Fruit fly (Drosophila melanogaster) whole organism, embryonic: ENCODE results near the gene Kdm5.

Experiments
- Antp ChIP-seq: fragments of 200-800 bp; sonication (Bioruptor generic); optimal IDR thresholded peaks from 3 replicates; lab custom pipeline; 2016; ENCODE audit warnings: missing biosample characterization, missing genetic modification characterization
- Atf3 ChIP-seq: fragments of 200-800 bp; sonication (Bioruptor generic); optimal IDR thresholded peaks from 3 replicates; lab custom pipeline; 2016; ENCODE audit warnings: missing biosample characterization, missing genetic modification characterization
- Awh ChIP-seq: fragments of 200-800 bp; sonication (Bioruptor generic); IDR thresholded peaks from 2 replicates; pipeline ENCODE4, ENCODE4 v1.3.6; 2022; ENCODE audit warnings: missing biosample characterization, missing genetic modification characterization
- BEAF-32 ChIP-seq: fragments of 200-800 bp; sonication (Bioruptor generic); optimal IDR thresholded peaks from 3 replicates; lab custom pipeline; 2017; ENCODE audit warnings: missing biosample characterization, missing genetic modification characterization, mild to moderate bottlenecking, moderate library complexity, missing genetic modification reagents
- Blimp-1 ChIP-seq: fragments of 200-800 bp; sonication (Bioruptor generic); optimal IDR thresholded peaks from 3 replicates; lab custom pipeline; 2018; ENCODE audit warnings: missing biosample characterization, missing genetic modification characterization, mild to moderate bottlenecking, moderate library complexity, missing genetic modification reagents
- CG12659 ChIP-seq: fragments of 200-800 bp; sonication (Bioruptor generic); optimal IDR thresholded peaks from 3 replicates; lab custom pipeline; 2017; ENCODE audit warnings: mild to moderate bottlenecking, missing biosample characterization, missing genetic modification reagents, missing genetic modification characterization
- CG15479 ChIP-seq: fragments of 200-800 bp; sonication (Bioruptor generic); optimal IDR thresholded peaks from 3 replicates; lab custom pipeline; 2019; ENCODE audit warnings: missing biosample characterization, mild to moderate bottlenecking, missing genetic modification characterization, moderate library complexity
- CG17568 ChIP-seq: fragments of 200-800 bp; sonication (Bioruptor generic); optimal IDR thresholded peaks from 2 replicates; lab custom pipeline; 2018; ENCODE audit warnings: missing biosample characterization, mild to moderate bottlenecking, missing genetic modification characterization, moderate library complexity
- CG17612 ChIP-seq: fragments of 200-800 bp; sonication (Bioruptor generic); IDR thresholded peaks from 2 replicates; pipeline ENCODE4 v1.3.6; 2022; ENCODE audit warnings: missing biosample characterization, missing genetic modification characterization
- CG2678 ChIP-seq: fragments of 200-800 bp; sonication (Bioruptor generic); optimal IDR thresholded peaks from 3 replicates; lab custom pipeline; 2019; ENCODE audit warnings: missing biosample characterization, mild to moderate bottlenecking, missing genetic modification characterization, moderate library complexity
- CG32532 ChIP-seq: fragments of 200-800 bp; sonication (Bioruptor generic); IDR thresholded peaks from 2 replicates; pipeline ENCODE4 v1.3.6; 2022; ENCODE audit warnings: missing biosample characterization, missing genetic modification characterization
- CG32767 ChIP-seq: fragments of 200-800 bp; sonication (Bioruptor generic); IDR thresholded peaks from 2 replicates; pipeline ENCODE4 v1.3.6; 2022; ENCODE audit warnings: missing biosample characterization, missing genetic modification characterization
- CG33557 ChIP-seq: fragments of 200-800 bp; sonication (Bioruptor generic); optimal IDR thresholded peaks from 2 replicates; lab custom pipeline; 2019; ENCODE audit warnings: missing biosample characterization, mild to moderate bottlenecking, missing genetic modification characterization, moderate library complexity
- CG34224 ChIP-seq: fragments of 200-800 bp; sonication (Bioruptor generic); IDR thresholded peaks from 3 replicates; pipeline ENCODE4 v1.3.6; 2022; ENCODE audit warnings: missing biosample characterization, missing genetic modification characterization; ENCODE audit not compliant: partially characterized antibody
- CG3995 ChIP-seq: fragments of 200-800 bp; sonication (Bioruptor generic); optimal IDR thresholded peaks from 3 replicates; lab custom pipeline; 2016; ENCODE audit warnings: missing biosample characterization, missing genetic modification characterization
- CG42726 ChIP-seq: fragments of 200-800 bp; sonication (Bioruptor generic); IDR thresholded peaks from 2 replicates; pipeline ENCODE4 v1.3.6; 2022; ENCODE audit warnings: missing biosample characterization, missing genetic modification characterization; ENCODE audit not compliant: partially characterized antibody
- CG4707 ChIP-seq: fragments of 200-800 bp; sonication (Bioruptor generic); optimal IDR thresholded peaks from 2 replicates; lab custom pipeline; 2018; ENCODE audit warnings: missing biosample characterization, mild to moderate bottlenecking, missing genetic modification characterization, moderate library complexity
- CG6765 ChIP-seq: fragments of 200-800 bp; sonication (Bioruptor generic); optimal IDR thresholded peaks from 3 replicates; lab custom pipeline; 2017; ENCODE audit warnings: missing biosample characterization, mild to moderate bottlenecking, missing genetic modification characterization
- CG7839 ChIP-seq: fragments of 200-800 bp; sonication (Bioruptor generic); optimal IDR thresholded peaks from 3 replicates; lab custom pipeline; 2018; ENCODE audit warnings: missing biosample characterization, mild to moderate bottlenecking, missing genetic modification characterization, moderate library complexity
- CG8478 ChIP-seq: fragments of >200 bp; optimal IDR thresholded peaks from 2 replicates; lab custom pipeline; 2018
- CG9817 ChIP-seq: fragments of 200-800 bp; sonication (Bioruptor generic); optimal IDR thresholded peaks from 2 replicates; lab custom pipeline; 2018; ENCODE audit warnings: missing biosample characterization, mild to moderate bottlenecking, missing genetic modification characterization, moderate library complexity
- Camta ChIP-seq: fragments of 200-800 bp; sonication (Bioruptor generic); optimal IDR thresholded peaks from 2 replicates; lab custom pipeline; 2016; ENCODE audit warnings: missing biosample characterization, missing genetic modification characterization
- Fer3 ChIP-seq: fragments of 200-800 bp; sonication (Bioruptor generic); optimal IDR thresholded peaks from 2 replicates; lab custom pipeline; 2018; ENCODE audit warnings: missing biosample characterization, mild to moderate bottlenecking, missing genetic modification characterization, moderate library complexity
- HLH4C ChIP-seq: fragments of 200-800 bp; sonication (Bioruptor generic); IDR thresholded peaks from 3 replicates; pipeline ENCODE4 v1.3.6; 2022; ENCODE audit warnings: missing biosample characterization, missing genetic modification characterization; ENCODE audit not compliant: partially characterized antibody
- HmgD ChIP-seq: fragments of 200-800 bp; sonication (Bioruptor generic); optimal IDR thresholded peaks from 3 replicates; lab custom pipeline; 2016; ENCODE audit warnings: missing biosample characterization, missing genetic modification characterization
- Max ChIP-seq: fragments of 200-800 bp; sonication (Bioruptor generic); optimal IDR thresholded peaks from 2 replicates; lab custom pipeline; 2016; ENCODE audit warnings: missing biosample characterization, mild to moderate bottlenecking, missing genetic modification characterization
- Sin3A ChIP-seq: fragments of >200 bp; optimal IDR thresholded peaks from 2 replicates; lab custom pipeline; 2018
- Six4 ChIP-seq: fragments of 200-800 bp; sonication (Bioruptor generic); optimal IDR thresholded peaks from 2 replicates; lab custom pipeline; 2016; ENCODE audit warnings: missing biosample characterization, missing genetic modification characterization
- abd-A ChIP-seq: fragments of 200-800 bp; sonication (Bioruptor generic); optimal IDR thresholded peaks from 3 replicates; lab custom pipeline; 2019; ENCODE audit warnings: missing biosample characterization, mild to moderate bottlenecking, missing genetic modification characterization, moderate library complexity
- ac ChIP-seq: fragments of 200-800 bp; sonication (Bioruptor generic); optimal IDR thresholded peaks from 3 replicates; lab custom pipeline; 2017; ENCODE audit warnings: missing biosample characterization, mild to moderate bottlenecking, missing genetic modification characterization
- amos ChIP-seq: fragments of 200-800 bp; sonication (Bioruptor generic); IDR thresholded peaks from 2 replicates; pipeline ENCODE4 v1.3.6; 2022; ENCODE audit warnings: missing biosample characterization, missing genetic modification characterization; ENCODE audit not compliant: partially characterized antibody
- bab2 ChIP-seq: fragments of 200-800 bp; sonication (Bioruptor generic); optimal IDR thresholded peaks from 2 replicates; lab custom pipeline; 2016; ENCODE audit warnings: missing biosample characterization, missing genetic modification characterization
- bowl ChIP-seq: fragments of 200-800 bp; sonication (Bioruptor generic); IDR thresholded peaks from 2 replicates; pipeline ENCODE4 v1.3.6; 2022; ENCODE audit warnings: missing biosample characterization, missing genetic modification characterization
- crc ChIP-seq: fragments of 200-800 bp; sonication (Bioruptor generic); optimal IDR thresholded peaks from 2 replicates; lab custom pipeline; 2016; ENCODE audit warnings: missing biosample characterization, missing genetic modification characterization
- dan ChIP-seq: fragments of 200-800 bp; sonication (Bioruptor generic); IDR thresholded peaks from 2 replicates; pipeline ENCODE4 v1.3.6; 2022; ENCODE audit warnings: missing biosample characterization, missing genetic modification characterization
- esg ChIP-seq: fragments of 200-800 bp; sonication (Bioruptor generic); conservative IDR thresholded peaks from 2 replicates; pipeline ENCODE4 v1.3.6; 2022; ENCODE audit warnings: missing biosample characterization, missing genetic modification characterization
- gfzf ChIP-seq: fragments of 200-800 bp; sonication (Bioruptor generic); optimal IDR thresholded peaks from 2 replicates; lab custom pipeline; 2016; ENCODE audit warnings: missing biosample characterization, mild to moderate bottlenecking, missing genetic modification characterization, moderate library complexity
- gsb-n ChIP-seq: fragments of 200-800 bp; sonication (Bioruptor generic); optimal IDR thresholded peaks from 3 replicates; lab custom pipeline; 2018; ENCODE audit warnings: missing biosample characterization, mild to moderate bottlenecking, missing genetic modification characterization
- hkb ChIP-seq, 2 experiments: fragments of 200-800 bp in 1 of 2; fragments of >200 bp in 1 of 2; sonication (Bioruptor generic) in 1 of 2; IDR thresholded peaks in 1 of 2; optimal IDR thresholded peaks in 1 of 2; 2 replicates each; pipeline versions ENCODE4 v1.3.6 to Lab custom; 2017 to 2022; ENCODE audit warnings: missing biosample characterization in 1 of 2, missing genetic modification characterization in 1 of 2
- kah ChIP-seq: fragments of 200-800 bp; sonication (Bioruptor generic); optimal IDR thresholded peaks from 2 replicates; lab custom pipeline; 2018; ENCODE audit warnings: missing biosample characterization, mild to moderate bottlenecking, missing genetic modification characterization
- lilli ChIP-seq: fragments of 200-800 bp; sonication (Bioruptor generic); optimal IDR thresholded peaks from 3 replicates; lab custom pipeline; 2016; ENCODE audit warnings: missing biosample characterization, missing genetic modification characterization
- odd ChIP-seq: fragments of 200-800 bp; sonication (Bioruptor generic); optimal IDR thresholded peaks from 2 replicates; lab custom pipeline; 2017; ENCODE audit warnings: missing biosample characterization, mild to moderate bottlenecking, missing genetic modification characterization
- org-1 ChIP-seq: fragments of 200-800 bp; sonication (Bioruptor generic); optimal IDR thresholded peaks from 2 replicates; lab custom pipeline; 2017; ENCODE audit warnings: missing biosample characterization, missing genetic modification characterization
- pfk ChIP-seq: fragments of 200-800 bp; sonication (Bioruptor generic); optimal IDR thresholded peaks from 2 replicates; lab custom pipeline; 2018; ENCODE audit warnings: missing biosample characterization, mild to moderate bottlenecking, missing genetic modification characterization, moderate library complexity
- repo ChIP-seq: fragments of 200-800 bp; sonication (Bioruptor generic); optimal IDR thresholded peaks from 2 replicates; lab custom pipeline; 2016; ENCODE audit warnings: missing biosample characterization, missing genetic modification characterization
- seq ChIP-seq: fragments of 200-800 bp; sonication (Bioruptor generic); IDR thresholded peaks from 2 replicates; pipeline ENCODE4 v1.3.6; 2022; ENCODE audit warnings: missing biosample characterization, missing genetic modification characterization
- vnd ChIP-seq: fragments of 200-800 bp; sonication (Bioruptor generic); IDR thresholded peaks from 3 replicates; pipeline ENCODE4 v1.3.6; 2022; ENCODE audit warnings: missing biosample characterization, missing genetic modification characterization; ENCODE audit not compliant: partially characterized antibody
- wdn ChIP-seq: fragments of 200-800 bp; sonication (Bioruptor generic); IDR thresholded peaks from 2 replicates; pipeline ENCODE4 v1.3.6; 2022; ENCODE audit warnings: missing biosample characterization, missing genetic modification characterization
- yki ChIP-seq: fragments of >200 bp; optimal IDR thresholded peaks from 3 replicates; lab custom pipeline; 2018
- z ChIP-seq: fragments of 200-800 bp; sonication (Bioruptor generic); IDR thresholded peaks from 3 replicates; pipeline ENCODE4 v1.3.6; 2022; ENCODE audit warnings: missing biosample characterization, missing genetic modification characterization
- zfh1 ChIP-seq: fragments of 200-800 bp; sonication (Bioruptor generic); IDR thresholded peaks from 3 replicates; pipeline ENCODE4 v1.3.6; 2022; ENCODE audit warnings: missing biosample characterization, missing genetic modification characterization

The Kdm5 gene

DNA sequence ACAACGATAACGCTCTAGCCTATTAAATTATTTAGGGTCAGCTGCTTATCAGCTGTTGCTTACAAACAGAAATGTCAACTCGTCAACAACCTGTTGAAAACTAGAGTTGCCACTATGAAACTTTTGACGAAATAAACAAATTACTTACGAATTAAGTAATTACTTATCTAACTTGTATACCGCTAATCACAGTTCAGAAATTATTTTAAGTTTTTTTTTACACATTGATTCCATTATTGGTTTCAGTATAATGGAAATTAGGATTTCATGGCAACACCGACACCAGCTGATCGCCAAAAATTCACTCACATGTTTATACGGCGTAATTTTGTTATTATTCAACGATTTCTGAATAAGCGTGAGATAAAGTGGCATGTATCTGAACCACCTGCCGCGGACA is 38.5 kb upstream of the Kdm5 start, which contains the start of the genes CG9117 and CG31643 (continued):
- no peak for TF ChIP-seq CG3995 (GFP tag; lab: Kevin White, UChicago)
- no peak for TF ChIP-seq CG8478 (lab: Kevin White, UChicago)
- TF ChIP-seq bab2 (GFP tag; lab: Kevin White, UChicago) = peak; percentile 57
- TF ChIP-seq CG32767 (GFP tag; lab: Robert Waterston, UW) = no peak
- no peak for TF ChIP-seq hkb (optimal IDR thresholded peaks at IDR 0.05; lab: Kevin White, UChicago)
- TF ChIP-seq hkb (GFP tag; IDR thresholded peaks at IDR 0.05; lab: Robert Waterston, UW) = peak; percentile 45; the same call in 1 of the 2 replicates
- no peak for TF ChIP-seq amos
- no peak for TF ChIP-seq CG2678 (tag; lab: Kevin White, UChicago)
- peak; percentile 20 for TF ChIP-seq CG33557 (GFP tag; lab: Kevin White, UChicago)
- TF ChIP-seq CG32532 (GFP tag; lab: Robert Waterston, UW) = peak; percentile 52
- TF ChIP-seq Sin3A (lab: Kevin White, UChicago) = peak; percentile 18
- peak; percentile 48 for TF ChIP-seq Fer3 (tag; lab: Kevin White, UChicago)
- no peak for TF ChIP-seq org-1
- peak; percentile 4 for TF ChIP-seq crc
- TF ChIP-seq seq = no peak
- TF ChIP-seq z (GFP tag; lab: Robert Waterston, UW) = no peak
- TF ChIP-seq CG9817 = peak; percentile 31
- TF ChIP-seq HLH4C = no peak
- no peak for TF ChIP-seq abd-A
- TF ChIP-seq yki (lab: Kevin White, UChicago) = no peak
- TF ChIP-seq odd = no peak
- TF ChIP-seq Atf3 = no peak
- TF ChIP-seq Max (GFP tag; lab: Kevin White, UChicago) = peak; percentile 61
- no peak for TF ChIP-seq repo (GFP tag; lab: Kevin White, UChicago)
- no peak for TF ChIP-seq CG42726 (GFP tag; lab: Robert Waterston, UW)
- no peak for TF ChIP-seq CG7839 (tag; lab: Kevin White, UChicago)
- no peak for TF ChIP-seq Blimp-1 (GFP tag; lab: Kevin White, UChicago)
- TF ChIP-seq CG17568 = no peak
- TF ChIP-seq CG34224 (GFP tag; lab: Robert Waterston, UW) = peak; percentile 60; the same call in 2 of the 3 replicates
- TF ChIP-seq wdn = no peak
- peak; percentile 54 for TF ChIP-seq Six4 (GFP tag; lab: Kevin White, UChicago)
- TF ChIP-seq ac (GFP tag; lab: Kevin White, UChicago) = no peak
- TF ChIP-seq BEAF-32 = peak; percentile 31
- peak; percentile 69 for TF ChIP-seq CG12659 (GFP tag; lab: Kevin White, UChicago)
- TF ChIP-seq kah (GFP tag; lab: Kevin White, UChicago) = peak; percentile 100
- TF ChIP-seq pfk = no peak
- TF ChIP-seq Awh (GFP tag; lab: Robert Waterston, UW) = 0 out of 2 replicates have a peak, but pooled peaks have one; percentile 35
- TF ChIP-seq esg (GFP tag; lab: Robert Waterston, UW) = 0 out of 2 replicates have a peak, but pooled peaks have one; percentile 7
- TF ChIP-seq HmgD (GFP tag; lab: Kevin White, UChicago) = no peak
- no peak for TF ChIP-seq gsb-n (tag; lab: Kevin White, UChicago)
- TF ChIP-seq dan (GFP tag; lab: Robert Waterston, UW) = no peak
- peak; percentile 46 for TF ChIP-seq Antp
- no peak for TF ChIP-seq CG6765 (GFP tag; lab: Kevin White, UChicago)
- peak; percentile 16 for TF ChIP-seq gfzf (GFP tag; lab: Kevin White, UChicago)
- peak; percentile 62 for TF ChIP-seq Camta (GFP tag; lab: Kevin White, UChicago)
- TF ChIP-seq lilli (GFP tag; lab: Kevin White, UChicago) = peak; percentile 82
- no peak for TF ChIP-seq CG15479 (GFP tag; lab: Kevin White, UChicago)
- no peak for TF ChIP-seq vnd (GFP tag; lab: Robert Waterston, UW)
- no peak for TF ChIP-seq bowl
- TF ChIP-seq zfh1 (GFP tag; lab: Robert Waterston, UW) = no peak
- TF ChIP-seq CG4707 = no peak
- no peak for TF ChIP-seq CG17612
